Worm (Caenorhabditis elegans) whole organism, mixed stage, embryonic: ENCODE data around the gene clec-78.

Experiments used
- M03D4.4 ChIP-seq: sonication (generic microtip); optimal IDR thresholded peaks from 2 replicates; lab custom pipeline; 2017; ENCODE audit warnings: mild to moderate bottlenecking, missing genetic modification characterization, missing compliant biosample characterization
- blmp-1 ChIP-seq: fragments of 150-350 bp; optimal IDR thresholded peaks from 2 replicates; lab custom pipeline; 2014; ENCODE audit warnings: missing biosample characterization, missing genetic modification characterization
- ces-1 ChIP-seq: fragments of 150-350 bp; optimal IDR thresholded peaks from 2 replicates; lab custom pipeline; 2014; ENCODE audit warnings: missing biosample characterization, missing genetic modification reagents, missing genetic modification characterization
- nhr-2 ChIP-seq: fragments of 150-350 bp; optimal IDR thresholded peaks from 2 replicates; lab custom pipeline; 2014; ENCODE audit warnings: missing biosample characterization, missing genetic modification characterization
- nhr-237 ChIP-seq: fragments of 150-350 bp; optimal IDR thresholded peaks from 2 replicates; lab custom pipeline; 2014; ENCODE audit warnings: missing biosample characterization, missing genetic modification characterization
- pha-4 ChIP-seq: fragments of 150-350 bp; optimal IDR thresholded peaks from 2 replicates; lab custom pipeline; 2018; ENCODE audit warnings: missing biosample characterization, missing genetic modification reagents, missing genetic modification characterization
- snpc-4 ChIP-seq: fragments of 150-350 bp; optimal IDR thresholded peaks from 2 replicates; lab custom pipeline; 2014; ENCODE audit warnings: missing biosample characterization, missing genetic modification characterization

- no peak for TF ChIP-seq nhr-237 (tag; lab: Kevin White, UChicago)
- TF ChIP-seq pha-4 (tag; lab: Kevin White, UChicago): no peak
- TF ChIP-seq nhr-2 (tag; lab: Kevin White, UChicago): no peak
- no peak for TF ChIP-seq ces-1 (GFP tag; lab: Kevin White, UChicago)
- no peak for TF ChIP-seq blmp-1 (tag; lab: Kevin White, UChicago)
- no peak for TF ChIP-seq M03D4.4 (tag; lab: Kevin White, UChicago)
- no peak for TF ChIP-seq snpc-4 (tag; lab: Kevin White, UChicago)
Measured at ce11 chrIV:3943003-3943402, 45.9 kb upstream of the clec-78 start, which contains the start of gene Y46C8AL.11.
